Fruit fly (Drosophila melanogaster): Measurements from ENCODE around the gene mAcon1.

Gene mAcon1

DNA sequence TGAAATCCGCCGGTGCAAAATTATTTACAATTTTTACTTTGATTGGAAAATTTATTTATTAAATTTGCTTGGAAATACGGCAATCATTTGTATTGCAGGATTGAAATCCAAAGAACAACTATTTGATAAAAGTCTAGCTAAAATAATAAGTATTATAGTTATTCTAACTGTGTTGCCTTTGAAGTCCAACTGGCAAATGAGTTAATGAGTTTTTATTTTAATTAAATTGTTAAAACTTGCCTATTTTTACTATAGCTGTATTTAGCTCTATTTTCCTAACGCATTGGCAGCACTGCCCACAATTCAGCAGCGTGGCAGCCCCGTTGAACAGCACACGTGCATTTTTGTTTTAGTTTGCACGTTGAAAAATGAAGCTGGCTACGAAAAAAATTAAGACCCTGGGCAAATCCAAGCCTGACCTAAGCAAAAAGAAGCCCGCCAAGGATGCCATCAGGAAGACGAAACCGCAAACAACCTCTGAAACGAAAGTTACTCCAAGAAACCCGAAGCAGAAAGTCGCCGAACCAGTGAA, 5.0 kb upstream of the mAcon1 start, which contains the start of gene Noc2:
Gene Noc2, plus strand, starts transcription at position 331 of the 532 bp plus-strand sequence.
- no peak for TF ChIP-seq insv (optimal IDR thresholded peaks at IDR 0.05)
- TF ChIP-seq Sin3A (optimal IDR thresholded peaks at IDR 0.05): no peak
- TF ChIP-seq h (optimal IDR thresholded peaks at IDR 0.05): no peak
- TF ChIP-seq Myc (optimal IDR thresholded peaks at IDR 0.05): no peak
- no peak for TF ChIP-seq ttk (optimal IDR thresholded peaks at IDR 0.05)
- TF ChIP-seq psq (optimal IDR thresholded peaks at IDR 0.05): no peak

DNA sequence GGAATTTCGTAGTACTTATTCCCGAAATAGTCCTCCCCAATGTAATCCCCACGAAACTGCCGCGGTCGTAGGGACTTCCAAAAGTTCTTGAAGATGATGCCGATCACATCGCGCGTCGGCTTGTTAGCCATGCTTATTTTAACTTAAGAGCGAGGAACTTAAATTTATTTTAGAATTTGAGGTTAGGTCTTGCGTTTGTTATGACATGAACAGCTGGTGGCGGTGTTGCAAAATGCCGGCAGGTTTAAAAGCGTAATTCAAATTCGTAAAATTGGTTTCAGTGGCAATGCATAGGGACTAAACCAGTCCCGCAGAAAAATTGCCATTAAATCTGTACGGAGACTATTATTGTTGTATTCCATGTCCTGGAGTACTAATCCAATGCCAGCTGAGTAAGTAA, 1.9 kb upstream of the mAcon1 start:
- no peak for TF ChIP-seq Myc (optimal IDR thresholded peaks at IDR 0.05)

DNA sequence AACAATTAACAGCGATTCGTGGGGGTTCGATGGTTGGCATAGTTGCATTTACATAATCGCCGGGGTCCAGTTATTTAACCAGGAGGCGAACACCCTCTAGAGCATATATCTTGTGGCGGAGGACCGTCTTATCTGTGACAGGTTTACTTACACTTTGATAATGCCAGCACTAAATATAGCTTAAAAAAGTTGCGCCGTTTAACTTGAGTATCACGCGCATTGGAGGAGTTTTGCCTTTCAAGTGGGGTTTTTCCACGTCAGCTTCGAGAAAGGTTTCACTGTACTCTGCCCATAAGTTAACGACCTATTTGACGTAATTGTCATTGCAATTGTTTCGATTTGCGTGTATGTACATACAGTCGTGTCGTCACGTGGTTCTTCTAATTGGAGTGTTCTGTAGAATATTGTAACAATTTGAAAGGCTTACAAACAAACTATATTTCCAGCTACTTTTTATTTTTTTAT, 822 bp downstream of the mAcon1 start:
- TF ChIP-seq Myc (optimal IDR thresholded peaks at IDR 0.05): no peak
- no peak for TF ChIP-seq insv (optimal IDR thresholded peaks at IDR 0.05)
- TF ChIP-seq Sin3A (optimal IDR thresholded peaks at IDR 0.05): no peak
- TF ChIP-seq psq (optimal IDR thresholded peaks at IDR 0.05): no peak
- TF ChIP-seq ttk (optimal IDR thresholded peaks at IDR 0.05): no peak
- TF ChIP-seq h (optimal IDR thresholded peaks at IDR 0.05): no peak

DNA sequence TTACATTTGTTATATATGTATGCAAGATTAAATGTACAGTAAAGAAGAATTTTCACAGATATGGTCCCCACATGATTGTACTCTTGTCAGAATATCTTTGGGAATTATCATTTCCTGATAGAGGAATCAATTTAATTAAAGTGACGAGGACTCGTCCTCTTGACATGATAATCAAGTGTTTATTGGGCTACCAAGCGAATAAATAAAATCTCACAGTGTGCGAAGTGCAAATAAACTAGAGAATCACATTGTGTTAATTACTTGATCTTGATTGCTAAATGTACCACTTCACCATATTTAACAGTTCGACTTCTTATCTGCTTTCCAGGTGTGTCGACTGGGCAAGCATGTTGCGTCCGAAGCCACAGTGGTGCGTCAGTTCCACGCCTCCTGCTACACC, 1.5 kb downstream of the mAcon1 start:
- TF ChIP-seq h (optimal IDR thresholded peaks at IDR 0.05): no peak
- TF ChIP-seq Sin3A (optimal IDR thresholded peaks at IDR 0.05): no peak
- TF ChIP-seq insv (optimal IDR thresholded peaks at IDR 0.05): no peak
- no peak for TF ChIP-seq ttk (optimal IDR thresholded peaks at IDR 0.05)
- no peak for TF ChIP-seq psq (optimal IDR thresholded peaks at IDR 0.05)
- TF ChIP-seq Myc (optimal IDR thresholded peaks at IDR 0.05): no peak

DNA sequence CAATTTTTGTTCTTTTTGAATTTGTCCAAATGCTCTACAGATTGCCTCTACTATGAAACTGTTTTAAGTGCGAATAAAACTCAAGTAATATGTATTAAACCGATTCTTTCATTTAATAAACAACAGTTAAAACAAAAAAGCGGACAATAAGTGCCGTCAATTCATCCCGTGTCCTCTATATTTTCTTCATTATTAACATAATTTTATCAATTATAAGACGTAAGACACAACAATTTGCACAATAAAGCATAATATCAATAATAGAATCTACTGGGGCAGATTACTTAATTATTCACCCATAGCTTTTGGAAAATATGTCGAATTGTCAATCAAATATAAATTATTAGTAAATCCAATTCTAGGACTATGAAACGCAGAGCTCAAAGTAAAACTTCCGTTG, 4.6 kb downstream of the mAcon1 start, which contains the start of gene CG31627:
Gene CG31627, plus strand, starts transcription at position 301 of the 400 bp plus-strand sequence.
- TF ChIP-seq h (optimal IDR thresholded peaks at IDR 0.05) (no peak), Sin3A (optimal IDR thresholded peaks at IDR 0.05) (no peak), insv (optimal IDR thresholded peaks at IDR 0.05) (no peak), psq (optimal IDR thresholded peaks at IDR 0.05) (no peak), Myc (optimal IDR thresholded peaks at IDR 0.05) (no peak)

DNA sequence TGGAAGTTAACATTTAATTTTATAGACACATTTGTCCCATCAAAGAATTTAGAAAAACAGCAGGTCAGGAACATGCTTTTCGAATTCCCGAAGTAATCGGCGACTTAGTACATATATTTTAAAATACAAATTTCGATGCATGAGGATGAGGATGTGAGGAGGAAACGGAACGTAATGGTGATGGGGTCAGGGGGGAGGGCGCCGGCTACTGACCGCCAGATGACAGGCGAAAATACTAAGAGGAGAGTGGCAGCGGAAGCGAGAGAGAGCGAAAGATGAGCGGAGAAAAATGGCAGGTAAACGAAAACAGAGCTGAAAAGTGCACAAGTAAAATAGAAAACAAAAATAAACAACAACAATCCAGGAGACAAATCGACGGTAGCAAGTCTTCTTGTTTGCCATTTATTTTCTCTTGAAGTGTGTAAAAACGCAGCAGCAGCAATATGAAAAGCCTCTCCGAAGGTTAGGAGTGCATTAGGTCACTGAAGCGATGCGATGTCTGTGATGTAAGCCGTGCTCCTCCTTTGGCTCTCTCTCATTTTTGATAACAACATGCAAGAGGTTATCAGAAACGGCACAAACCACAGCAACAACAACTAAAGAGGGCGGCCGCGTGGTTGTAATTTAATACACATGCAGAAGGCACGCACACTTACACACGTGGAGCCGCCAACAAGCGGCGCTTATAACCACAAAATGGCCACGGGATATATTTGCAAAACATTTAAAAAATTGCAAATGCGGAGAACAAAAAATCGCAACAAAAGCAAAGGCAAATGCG, 10.3 kb downstream of the mAcon1 start:
- no peak for TF ChIP-seq Myc (optimal IDR thresholded peaks at IDR 0.05)
- no peak for TF ChIP-seq h (optimal IDR thresholded peaks at IDR 0.05)
- TF ChIP-seq ttk (optimal IDR thresholded peaks at IDR 0.05): no peak
- TF ChIP-seq insv (optimal IDR thresholded peaks at IDR 0.05): no peak
- no peak for TF ChIP-seq psq (optimal IDR thresholded peaks at IDR 0.05)
- TF ChIP-seq Sin3A (optimal IDR thresholded peaks at IDR 0.05): no peak

DNA sequence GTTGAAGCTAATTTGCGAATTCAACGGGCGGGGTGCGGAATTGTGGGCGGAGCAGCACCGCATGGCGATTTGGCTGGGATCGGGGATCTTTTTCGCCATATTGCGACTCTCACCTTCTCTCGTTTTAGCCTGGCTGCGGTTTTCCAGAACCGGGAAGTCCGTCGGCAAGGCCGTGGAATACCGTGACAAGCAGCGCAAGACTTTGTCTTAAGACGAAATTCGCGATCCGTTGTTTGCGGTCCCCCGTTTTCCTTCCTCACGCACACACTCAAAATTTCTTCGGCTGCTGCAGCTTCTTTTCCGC, 10.8 kb downstream of the mAcon1 start:
- no peak for TF ChIP-seq Myc (optimal IDR thresholded peaks at IDR 0.05)
- no peak for TF ChIP-seq insv (optimal IDR thresholded peaks at IDR 0.05)
- TF ChIP-seq psq (optimal IDR thresholded peaks at IDR 0.05): no peak
- TF ChIP-seq ttk (optimal IDR thresholded peaks at IDR 0.05): no peak
- TF ChIP-seq h (optimal IDR thresholded peaks at IDR 0.05): no peak
- no peak for TF ChIP-seq Sin3A (optimal IDR thresholded peaks at IDR 0.05)

DNA sequence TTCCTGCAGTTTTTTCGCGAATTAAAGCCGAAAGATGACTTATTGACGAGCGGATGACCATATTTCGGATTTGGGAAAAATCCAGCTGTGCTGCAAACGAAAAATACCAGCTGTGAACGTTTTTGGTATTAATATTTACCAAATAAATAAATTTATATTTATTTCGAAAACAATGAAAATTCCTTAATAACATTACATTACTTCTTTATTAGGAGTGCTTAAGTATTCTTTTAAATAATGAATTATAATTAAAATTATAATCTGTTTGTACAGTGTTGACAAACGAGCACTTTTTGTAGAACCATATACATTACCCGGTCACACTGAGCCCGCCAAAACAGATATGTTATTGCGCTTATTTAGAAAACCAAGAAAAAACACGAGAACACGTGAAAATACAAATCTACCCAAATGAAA, 11.3 kb downstream of the mAcon1 start, which contains the start of the genes bur and Mcm10:
Gene bur, minus strand, starts transcription at position 69 of the 417 bp plus-strand sequence.
Gene Mcm10, plus strand, starts transcription at position 319 of the 417 bp plus-strand sequence.
- TF ChIP-seq psq (optimal IDR thresholded peaks at IDR 0.05): no peak
- no peak for TF ChIP-seq insv (optimal IDR thresholded peaks at IDR 0.05)
- TF ChIP-seq h (optimal IDR thresholded peaks at IDR 0.05): no peak

DNA sequence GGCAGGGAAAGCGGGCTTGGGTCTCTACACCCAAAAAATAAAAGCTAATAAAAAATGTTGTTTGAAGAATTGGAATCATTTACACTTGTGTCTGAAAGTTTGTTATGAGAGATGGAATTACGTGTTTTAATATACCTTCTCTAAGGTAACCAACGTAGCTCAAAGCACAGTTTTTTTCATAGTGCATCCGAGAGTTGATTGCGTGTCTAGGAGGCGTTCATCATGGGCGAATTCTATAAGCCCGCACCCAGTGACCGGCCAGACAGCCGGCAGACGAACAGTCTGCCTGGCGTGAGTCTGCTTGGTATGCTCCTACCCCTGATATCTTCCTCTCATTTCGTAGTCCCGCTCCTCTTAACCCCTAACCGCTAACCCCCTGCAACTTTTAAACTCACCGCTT, 19.4 kb downstream of the mAcon1 start:
- TF ChIP-seq insv (optimal IDR thresholded peaks at IDR 0.05) (no peak), ttk (optimal IDR thresholded peaks at IDR 0.05) (no peak), Sin3A (optimal IDR thresholded peaks at IDR 0.05) (no peak), Myc (optimal IDR thresholded peaks at IDR 0.05) (no peak), psq (optimal IDR thresholded peaks at IDR 0.05) (no peak), h (optimal IDR thresholded peaks at IDR 0.05) (no peak)

DNA sequence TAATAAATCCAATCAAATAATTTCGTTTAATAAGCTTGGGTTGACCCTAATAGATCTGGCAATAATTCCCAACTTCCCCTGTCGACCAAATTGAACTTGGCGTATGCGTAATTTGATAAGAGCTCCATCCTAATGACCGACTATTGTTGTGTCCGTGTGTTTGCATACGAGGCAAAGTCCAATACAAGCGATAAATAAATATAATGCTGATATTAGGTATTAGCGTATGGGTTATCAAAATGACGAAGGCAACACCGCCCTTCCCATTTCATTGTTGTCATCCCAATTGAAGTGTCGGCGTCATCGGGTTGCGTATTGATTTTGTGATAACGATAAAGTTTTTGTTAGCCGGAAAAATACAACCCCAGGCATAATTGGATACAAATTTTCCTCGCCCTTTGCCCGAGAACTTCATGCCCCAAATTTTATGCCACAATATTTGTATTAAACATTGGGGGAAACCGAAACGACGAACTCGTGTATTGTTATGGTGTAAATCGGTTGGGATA, 21.0 kb downstream of the mAcon1 start:
- TF ChIP-seq h (optimal IDR thresholded peaks at IDR 0.05) (no peak), ttk (optimal IDR thresholded peaks at IDR 0.05) (no peak), Myc (optimal IDR thresholded peaks at IDR 0.05) (no peak), insv (optimal IDR thresholded peaks at IDR 0.05) (no peak), Sin3A (optimal IDR thresholded peaks at IDR 0.05) (no peak), psq (optimal IDR thresholded peaks at IDR 0.05) (no peak)

DNA sequence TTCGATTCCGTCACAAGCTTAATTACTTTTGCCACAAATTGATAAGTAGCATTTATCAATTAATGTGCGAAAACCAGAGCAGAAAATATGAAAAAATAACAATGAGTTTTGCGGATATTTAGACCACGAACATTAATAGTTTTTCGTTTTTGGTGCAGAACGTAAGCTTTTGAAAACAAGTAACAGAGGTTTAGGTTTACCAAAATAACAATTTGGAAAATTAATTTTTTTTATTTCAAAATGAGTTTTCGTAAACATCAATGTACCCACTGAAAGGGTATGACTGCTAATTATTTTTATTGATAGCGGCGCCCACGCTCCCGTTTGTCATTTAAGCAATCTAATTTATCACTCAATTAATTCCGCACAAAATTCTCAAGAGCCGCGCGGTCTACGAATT, 27.0 kb downstream of the mAcon1 start:
- no peak for TF ChIP-seq insv (optimal IDR thresholded peaks at IDR 0.05)
- no peak for TF ChIP-seq h (optimal IDR thresholded peaks at IDR 0.05)
- TF ChIP-seq Sin3A (optimal IDR thresholded peaks at IDR 0.05): no peak
- TF ChIP-seq psq (optimal IDR thresholded peaks at IDR 0.05): no peak
- no peak for TF ChIP-seq Myc (optimal IDR thresholded peaks at IDR 0.05)
- no peak for TF ChIP-seq ttk (optimal IDR thresholded peaks at IDR 0.05)

DNA sequence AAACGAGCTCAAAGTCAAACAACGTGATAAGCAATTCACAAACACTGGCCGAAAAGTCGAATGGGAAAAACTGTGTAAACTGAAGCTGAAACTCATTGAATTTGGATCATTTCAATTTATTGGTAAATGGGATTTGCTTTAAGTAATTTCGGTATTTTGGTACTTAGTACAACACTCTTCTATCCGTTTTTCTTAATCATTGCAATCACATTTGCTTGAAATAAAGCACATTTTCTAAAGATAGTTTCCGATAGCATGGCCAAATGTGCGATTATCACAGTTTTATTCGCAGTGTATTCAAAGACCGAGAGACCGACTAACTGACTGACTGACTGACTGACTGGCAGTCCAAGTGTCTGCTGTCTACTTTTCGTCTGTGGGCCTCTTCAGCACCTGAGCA, 28.1 kb downstream of the mAcon1 start:
- TF ChIP-seq Sin3A (optimal IDR thresholded peaks at IDR 0.05) (no peak), h (optimal IDR thresholded peaks at IDR 0.05) (no peak), insv (optimal IDR thresholded peaks at IDR 0.05) (no peak), psq (optimal IDR thresholded peaks at IDR 0.05) (no peak), Myc (optimal IDR thresholded peaks at IDR 0.05) (no peak), ttk (optimal IDR thresholded peaks at IDR 0.05) (no peak)

DNA sequence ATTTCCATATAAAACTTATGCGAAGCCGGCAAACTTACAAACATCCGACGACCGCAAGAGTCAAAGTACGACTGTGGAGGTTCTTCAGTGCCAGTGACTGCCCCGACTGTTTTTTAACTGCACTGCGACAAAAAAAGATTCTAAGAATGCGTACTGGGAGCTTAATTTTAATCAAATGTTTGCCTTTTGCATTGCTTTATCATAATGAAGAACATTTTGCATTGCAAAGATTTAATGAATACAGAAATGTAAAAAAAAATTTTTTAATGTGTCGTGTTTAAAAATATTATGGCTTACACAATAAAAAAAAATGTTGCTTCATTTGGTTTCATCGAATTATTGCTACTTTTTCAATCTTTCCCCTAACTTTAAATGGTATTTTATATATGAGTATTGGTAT, 28.8 kb downstream of the mAcon1 start:
- TF ChIP-seq Sin3A (optimal IDR thresholded peaks at IDR 0.05) (no peak), Myc (optimal IDR thresholded peaks at IDR 0.05) (no peak), h (optimal IDR thresholded peaks at IDR 0.05) (no peak), ttk (optimal IDR thresholded peaks at IDR 0.05) (no peak), psq (optimal IDR thresholded peaks at IDR 0.05) (no peak), insv (optimal IDR thresholded peaks at IDR 0.05) (no peak)
